Worm (Caenorhabditis elegans): ENCODE data around the gene pyk-2.

Gene pyk-2

DNA sequence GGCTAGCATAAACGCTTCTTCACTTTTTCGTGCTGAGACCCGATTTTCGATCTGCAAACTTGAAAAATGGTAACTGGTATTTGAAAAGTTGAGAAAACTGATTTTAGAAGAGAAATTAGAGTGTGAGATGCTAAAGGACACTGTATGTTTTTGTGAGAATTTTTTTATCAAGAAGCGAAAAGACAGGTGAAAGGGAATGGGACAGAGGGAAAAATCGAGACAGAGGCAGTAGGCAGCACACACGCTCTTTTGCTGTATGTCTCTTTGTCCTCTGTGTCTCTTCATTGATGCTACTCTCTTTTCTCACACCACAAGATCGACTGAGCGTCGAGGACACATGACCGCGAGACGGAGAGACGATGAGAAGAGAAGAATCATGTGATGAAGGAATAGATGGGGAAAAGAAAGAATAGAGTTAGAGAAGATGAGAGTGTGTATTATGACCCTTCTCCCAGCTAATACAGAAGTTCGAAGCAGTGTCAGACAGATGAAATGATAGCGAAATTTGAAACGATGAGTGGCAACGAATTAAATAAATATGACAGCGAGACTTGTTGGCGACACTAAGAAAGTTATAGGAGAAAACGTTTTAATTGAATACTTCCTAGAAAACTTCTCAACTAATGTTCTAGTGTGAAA is 26.3 kb downstream of the pyk-2 start, which contains the start of gene lgg-2 (continued):
- peak; percentile 26 for TF ChIP-seq F13H6.1 (tag; optimal IDR thresholded peaks at IDR 0.05)
- no peak for TF ChIP-seq ahr-1 (tag; optimal IDR thresholded peaks at IDR 0.05)
- no peak for TF ChIP-seq nhr-232 (tag; optimal IDR thresholded peaks at IDR 0.05)
- no peak for TF ChIP-seq K09A11.1 (tag; optimal IDR thresholded peaks at IDR 0.05; ENCODE audit: insufficient read depth)
- TF ChIP-seq dmd-4 (tag; optimal IDR thresholded peaks at IDR 0.05; ENCODE audit: borderline replicate concordance), result peak; percentile 46
- TF ChIP-seq tbx-2 (tag; optimal IDR thresholded peaks at IDR 0.05), result peak; percentile 84
- TF ChIP-seq ttx-3 (tag; optimal IDR thresholded peaks at IDR 0.05), result no peak
- peak; percentile 88 for TF ChIP-seq nfya-1 (tag; optimal IDR thresholded peaks at IDR 0.05)
- TF ChIP-seq ceh-31 (tag; optimal IDR thresholded peaks at IDR 0.05), result peak; percentile 73
- TF ChIP-seq unc-42 (tag; optimal IDR thresholded peaks at IDR 0.05), result peak; percentile 61
- TF ChIP-seq ceh-45 (GFP tag; IDR thresholded peaks at IDR 0.05), result no peak
- no peak for TF ChIP-seq eyg-1 (tag; optimal IDR thresholded peaks at IDR 0.05)
- no peak for TF ChIP-seq npax-4 (tag; optimal IDR thresholded peaks at IDR 0.05)
- no peak for TF ChIP-seq fkh-10 (GFP tag; optimal IDR thresholded peaks at IDR 0.05)
- TF ChIP-seq T23F11.4 (GFP tag; optimal IDR thresholded peaks at IDR 0.05), result no peak
- no peak for TF ChIP-seq lin-11 (tag; optimal IDR thresholded peaks at IDR 0.05)
- peak; percentile 37 for TF ChIP-seq elt-2 (tag; optimal IDR thresholded peaks at IDR 0.05)
- no peak for TF ChIP-seq ceh-30 (tag; optimal IDR thresholded peaks at IDR 0.05)
- TF ChIP-seq pqm-1 (tag; optimal IDR thresholded peaks at IDR 0.05), result no peak
- TF ChIP-seq pha-4 (tag; optimal IDR thresholded peaks at IDR 0.05), result no peak
- TF ChIP-seq pax-1 (tag; optimal IDR thresholded peaks at IDR 0.05), result peak; percentile 29
- TF ChIP-seq rnt-1 (tag; optimal IDR thresholded peaks at IDR 0.05), result peak; percentile 75
- no peak for TF ChIP-seq Y22D7AL.16 (tag; optimal IDR thresholded peaks at IDR 0.05)
- no peak for TF ChIP-seq ceh-6 (GFP tag; optimal IDR thresholded peaks at IDR 0.05)
- TF ChIP-seq ref-2 (tag; optimal IDR thresholded peaks at IDR 0.05), result peak; percentile 61
- no peak for TF ChIP-seq pat-9 (tag; optimal IDR thresholded peaks at IDR 0.05)
- TF ChIP-seq ets-4 (tag; optimal IDR thresholded peaks at IDR 0.05), result peak; percentile 29
- peak; percentile 100 for TF ChIP-seq hlh-30 (tag; optimal IDR thresholded peaks at IDR 0.05; ENCODE audit: insufficient read depth)
- no peak for TF ChIP-seq elt-4 (tag; optimal IDR thresholded peaks at IDR 0.05)
- TF ChIP-seq ceh-9 (tag; optimal IDR thresholded peaks at IDR 0.05), result no peak
- TF ChIP-seq tbx-7 (tag; optimal IDR thresholded peaks at IDR 0.05), result no peak
- no peak for TF ChIP-seq ceh-2 (tag; optimal IDR thresholded peaks at IDR 0.05)
- peak; percentile 34 for TF ChIP-seq C08G9.2 (tag; optimal IDR thresholded peaks at IDR 0.05)
- TF ChIP-seq hlh-13 (GFP tag; optimal IDR thresholded peaks at IDR 0.05), result no peak
- no peak for TF ChIP-seq unc-3 (GFP tag; conservative IDR thresholded peaks at IDR 0.05)
- no peak for TF ChIP-seq unc-3 (tag; optimal IDR thresholded peaks at IDR 0.05)
- TF ChIP-seq sox-4 (tag; optimal IDR thresholded peaks at IDR 0.05), result no peak
- no peak for TF ChIP-seq ceh-19 (GFP tag; optimal IDR thresholded peaks at IDR 0.05)
- TF ChIP-seq ceh-24 (tag; optimal IDR thresholded peaks at IDR 0.05), result no peak
- peak; percentile 45 for TF ChIP-seq fax-1 (tag; optimal IDR thresholded peaks at IDR 0.05)
- TF ChIP-seq che-1 (tag; optimal IDR thresholded peaks at IDR 0.05), result no peak
- no peak for TF ChIP-seq dve-1 (tag; optimal IDR thresholded peaks at IDR 0.05)
- TF ChIP-seq ama-1 (optimal IDR thresholded peaks at IDR 0.05), result no peak
- no peak for TF ChIP-seq nhr-11 (tag; optimal IDR thresholded peaks at IDR 0.05)

All from whole organism, late embryonic.